Worm (Caenorhabditis elegans) whole organism, L1 larva: Measurements from ENCODE around the gene F25G6.1.

ENCODE experiments used
- C04F5.9 ChIP-seq: sonication (generic microtip); optimal IDR thresholded peaks from 2 replicates; lab custom pipeline; 2016; ENCODE audit warnings: missing genetic modification characterization, missing compliant biosample characterization
- C34B4.2 ChIP-seq: sonication (generic microtip); optimal IDR thresholded peaks from 2 replicates; lab custom pipeline; 2017; ENCODE audit warnings: mild to moderate bottlenecking, missing genetic modification characterization, missing compliant biosample characterization
- aha-1 ChIP-seq: fragments of 150-350 bp; optimal IDR thresholded peaks from 2 replicates; lab custom pipeline; 2014; ENCODE audit warnings: missing biosample characterization, missing genetic modification characterization
- alr-1 ChIP-seq: fragments of 200-800 bp; sonication (Bioruptor generic); optimal IDR thresholded peaks from 2 replicates; lab custom pipeline; 2018; ENCODE audit warnings: borderline replicate concordance, mild to moderate bottlenecking, missing genetic modification characterization, missing compliant biosample characterization
- blmp-1 ChIP-seq: fragments of 150-350 bp; optimal IDR thresholded peaks from 2 replicates; lab custom pipeline; 2014; ENCODE audit warnings: missing biosample characterization, missing genetic modification characterization
- ceh-88 ChIP-seq: fragments of 200-800 bp; sonication (Bioruptor generic); IDR thresholded peaks from 2 replicates; pipeline ENCODE4 v1.3.6; 2022; ENCODE audit warnings: missing genetic modification characterization, missing compliant biosample characterization
- ceh-90 ChIP-seq: sonication (generic microtip); optimal IDR thresholded peaks from 2 replicates; lab custom pipeline; 2016; ENCODE audit warnings: missing genetic modification characterization, missing compliant biosample characterization
- dpl-1 ChIP-seq, 3 experiments: fragments of 150-350 bp in 2 of 3; sonication (generic microtip) in 1 of 3; optimal IDR thresholded peaks; 2 replicates each; lab custom pipeline; 2014 to 2017; ENCODE audit warnings: missing biosample characterization in 3 of 3, missing genetic modification characterization in 3 of 3, missing genetic modification reagents in 3 of 3
- efl-1 ChIP-seq, 4 experiments: fragments of 150-350 bp; optimal IDR thresholded peaks in 3 of 4; peaks in 1 of 4; 1 replicate in 1 of 4; 2 replicates in 3 of 4; lab custom pipeline; 2014; ENCODE audit warnings: missing biosample characterization in 2 of 4, missing genetic modification characterization in 2 of 4, missing genetic modification reagents in 2 of 4
- egl-27 ChIP-seq, 2 experiments: fragments of 150-350 bp in 1 of 2; sonication (generic microtip); optimal IDR thresholded peaks; 3 replicates each; lab custom pipeline; 2017 to 2018; ENCODE audit warnings: missing biosample characterization in 2 of 2, missing genetic modification characterization in 2 of 2, missing genetic modification reagents in 2 of 2
- elt-2 ChIP-seq: sonication (generic microtip); optimal IDR thresholded peaks from 2 replicates; lab custom pipeline; 2016; ENCODE audit warnings: missing genetic modification characterization, mild to moderate bottlenecking, inconsistent platforms, missing compliant biosample characterization, missing genetic modification reagents
- elt-3 ChIP-seq, 6 experiments: fragments of 150-350 bp in 1 of 6; sonication (generic microtip); optimal IDR thresholded peaks; 2 replicates each; lab custom pipeline; 2017 to 2018; ENCODE audit warnings: missing biosample characterization in 6 of 6, missing genetic modification characterization in 6 of 6, inconsistent platforms in 1 of 6
- ets-5 ChIP-seq: fragments of 200-800 bp; sonication (Bioruptor generic); IDR thresholded peaks from 2 replicates; pipeline ENCODE4 v1.3.6; 2022; ENCODE audit warnings: missing genetic modification characterization, missing compliant biosample characterization
- fkh-10 ChIP-seq: sonication (generic microtip); optimal IDR thresholded peaks from 2 replicates; lab custom pipeline; 2017; ENCODE audit warnings: missing biosample characterization, missing genetic modification reagents, missing genetic modification characterization
- fkh-8 ChIP-seq: sonication (generic microtip); optimal IDR thresholded peaks from 2 replicates; lab custom pipeline; 2016; ENCODE audit warnings: mild to moderate bottlenecking, missing genetic modification characterization, missing compliant biosample characterization
- fos-1 ChIP-seq: fragments of 150-350 bp; optimal IDR thresholded peaks from 2 replicates; lab custom pipeline; 2014; ENCODE audit warnings: missing biosample characterization, missing genetic modification characterization
- irx-1 ChIP-seq: sonication (generic microtip); optimal IDR thresholded peaks from 2 replicates; lab custom pipeline; 2016; ENCODE audit warnings: missing genetic modification characterization, missing compliant biosample characterization
- jun-1 ChIP-seq: fragments of 150-350 bp; optimal IDR thresholded peaks from 2 replicates; lab custom pipeline; 2014; ENCODE audit warnings: missing biosample characterization, missing genetic modification reagents, missing genetic modification characterization
- lin-14 ChIP-seq: fragments of 200-800 bp; sonication (Bioruptor generic); optimal IDR thresholded peaks from 2 replicates; lab custom pipeline; 2018; ENCODE audit warnings: mild to moderate bottlenecking, missing genetic modification characterization, moderate library complexity, missing compliant biosample characterization
- lin-35 ChIP-seq, 2 experiments: fragments of 150-350 bp; optimal IDR thresholded peaks; 2 replicates each; lab custom pipeline; 2014; ENCODE audit warnings: missing biosample characterization in 2 of 2, missing genetic modification characterization in 2 of 2, missing genetic modification reagents in 2 of 2
- lin-39 ChIP-seq: fragments of 150-350 bp; optimal IDR thresholded peaks from 2 replicates; lab custom pipeline; 2014; ENCODE audit warnings: missing biosample characterization, missing genetic modification reagents, missing genetic modification characterization
- lir-3 ChIP-seq: sonication (generic microtip); optimal IDR thresholded peaks from 2 replicates; lab custom pipeline; 2016; ENCODE audit warnings: mild to moderate bottlenecking, missing genetic modification characterization, moderate library complexity, missing compliant biosample characterization; ENCODE audit not compliant: poor library complexity
- lsy-2 ChIP-seq, 2 experiments: fragments of 150-350 bp; optimal IDR thresholded peaks; 2 replicates each; lab custom pipeline; 2014; ENCODE audit warnings: missing biosample characterization in 2 of 2, missing genetic modification characterization in 2 of 2
- mab-9 ChIP-seq: fragments of 200-800 bp; sonication (Bioruptor generic); IDR thresholded peaks from 2 replicates; pipeline ENCODE4 v1.3.6; 2022; ENCODE audit warnings: missing genetic modification reagents, missing genetic modification characterization, missing compliant biosample characterization
- mdl-1 ChIP-seq, 2 experiments: fragments of 150-350 bp; optimal IDR thresholded peaks; 2 replicates each; lab custom pipeline; 2014 to 2017; ENCODE audit warnings: missing biosample characterization in 2 of 2, missing genetic modification characterization in 2 of 2, inconsistent platforms in 1 of 2
- mef-2 ChIP-seq: fragments of 150-350 bp; optimal IDR thresholded peaks from 2 replicates; lab custom pipeline; 2014; ENCODE audit warnings: missing biosample characterization, missing genetic modification characterization
- mep-1 ChIP-seq: fragments of 150-350 bp; optimal IDR thresholded peaks from 2 replicates; lab custom pipeline; 2014; ENCODE audit warnings: missing biosample characterization, missing genetic modification characterization
- nhr-12 ChIP-seq: sonication (generic microtip); optimal IDR thresholded peaks from 2 replicates; lab custom pipeline; 2017; ENCODE audit warnings: missing biosample characterization, missing genetic modification characterization
- nhr-20 ChIP-seq: sonication (generic microtip); optimal IDR thresholded peaks from 2 replicates; lab custom pipeline; 2016; ENCODE audit warnings: mild to moderate bottlenecking, missing genetic modification characterization, missing compliant biosample characterization
- nhr-237 ChIP-seq: fragments of 150-350 bp; optimal IDR thresholded peaks from 2 replicates; lab custom pipeline; 2014; ENCODE audit warnings: missing biosample characterization, missing genetic modification characterization
- nhr-71 ChIP-seq: sonication (generic microtip); optimal IDR thresholded peaks from 2 replicates; lab custom pipeline; 2016; ENCODE audit warnings: mild to moderate bottlenecking, missing genetic modification characterization, moderate library complexity, missing compliant biosample characterization
- nhr-84 ChIP-seq: sonication (generic microtip); optimal IDR thresholded peaks from 2 replicates; lab custom pipeline; 2017; ENCODE audit warnings: missing biosample characterization, missing genetic modification characterization
- nhr-85 ChIP-seq: sonication (generic microtip); peaks from one replicate; lab custom pipeline; 2016; ENCODE audit warnings: missing genetic modification characterization, inconsistent platforms, missing compliant biosample characterization
- nhr-90 ChIP-seq: sonication (generic microtip); optimal IDR thresholded peaks from 2 replicates; lab custom pipeline; 2016; ENCODE audit warnings: mild to moderate bottlenecking, missing genetic modification characterization, missing compliant biosample characterization; ENCODE audit not compliant: poor library complexity
- pqm-1 ChIP-seq: sonication (generic microtip); optimal IDR thresholded peaks from 3 replicates; lab custom pipeline; 2017; ENCODE audit warnings: missing biosample characterization, missing genetic modification characterization
- snpc-4 ChIP-seq: fragments of 150-350 bp; optimal IDR thresholded peaks from 2 replicates; lab custom pipeline; 2014; ENCODE audit warnings: missing biosample characterization, missing genetic modification characterization
- sox-4 ChIP-seq: sonication (generic microtip); optimal IDR thresholded peaks from 2 replicates; lab custom pipeline; 2016; ENCODE audit warnings: missing genetic modification characterization, missing compliant biosample characterization
- sptf-1 ChIP-seq: fragments of 150-350 bp; optimal IDR thresholded peaks from 2 replicates; lab custom pipeline; 2014; ENCODE audit warnings: missing biosample characterization, missing genetic modification characterization
- swsn-7 ChIP-seq: sonication (generic microtip); optimal IDR thresholded peaks from 2 replicates; lab custom pipeline; 2016; ENCODE audit warnings: missing genetic modification characterization, missing compliant biosample characterization
- tbx-2 ChIP-seq: sonication (generic microtip); optimal IDR thresholded peaks from 2 replicates; lab custom pipeline; 2016; ENCODE audit warnings: missing genetic modification characterization, missing compliant biosample characterization
- unc-30 ChIP-seq: sonication (generic microtip); optimal IDR thresholded peaks from 2 replicates; lab custom pipeline; 2017; ENCODE audit warnings: missing biosample characterization, missing genetic modification characterization
- unc-62 ChIP-seq: fragments of 150-350 bp; optimal IDR thresholded peaks from 2 replicates; lab custom pipeline; 2014; ENCODE audit warnings: missing biosample characterization, missing genetic modification reagents, missing genetic modification characterization
- unc-86 ChIP-seq: sonication (generic microtip); optimal IDR thresholded peaks from 2 replicates; lab custom pipeline; 2016; ENCODE audit warnings: missing genetic modification characterization, missing compliant biosample characterization
- unc-98 ChIP-seq: fragments of 200-800 bp; sonication (Bioruptor generic); IDR thresholded peaks from 2 replicates; pipeline ENCODE4 v1.3.6; 2022; ENCODE audit warnings: missing genetic modification characterization, missing compliant biosample characterization
- zag-1 ChIP-seq: fragments of 150-350 bp; optimal IDR thresholded peaks from 2 replicates; lab custom pipeline; 2014; ENCODE audit warnings: missing biosample characterization, missing genetic modification characterization
- ztf-4 ChIP-seq: fragments of 150-350 bp; optimal IDR thresholded peaks from 2 replicates; lab custom pipeline; 2014; ENCODE audit warnings: missing biosample characterization, missing genetic modification characterization

F25G6.1 gene

ce11 chrV:8602638-8603037 is 27.8 kb downstream of the F25G6.1 start, which contains the start of gene F41E6.15:
TSS of gene F41E6.15 (minus strand) at chrV:8602738.
- TF ChIP-seq ztf-4 (tag; lab: Kevin White, UChicago) (no peak), ceh-90 (tag; lab: Kevin White, UChicago) (no peak), lin-39 (tag; lab: Kevin White, UChicago) (no peak), unc-86 (tag; lab: Kevin White, UChicago) (no peak), unc-98 (GFP tag; lab: Robert Waterston, UW) (no peak), nhr-12 (tag; lab: Kevin White, UChicago) (no peak), tbx-2 (tag; lab: Kevin White, UChicago) (no peak), lsy-2 (tag; optimal IDR thresholded peaks at IDR 0.05; lab: Kevin White, UChicago) (no peak), pqm-1 (tag; lab: Kevin White, UChicago) (no peak), fkh-8 (tag; lab: Kevin White, UChicago) (no peak), efl-1 (optimal IDR thresholded peaks at IDR 0.05; lab: Kevin White, UChicago) (no peak), efl-1 (GFP tag; optimal IDR thresholded peaks at IDR 0.05 in 1 of 2; lab: Kevin White, UChicago) (no peak), C34B4.2 (no peak), unc-30 (tag; lab: Kevin White, UChicago) (no peak), mab-9 (GFP tag; lab: Robert Waterston, UW) (no peak), fkh-10 (no peak), alr-1 (tag; lab: Kevin White, UChicago) (no peak), nhr-84 (tag; lab: Kevin White, UChicago) (no peak), sptf-1 (tag; lab: Kevin White, UChicago) (no peak), mef-2 (tag; lab: Kevin White, UChicago) (no peak)

ce11 chrV:8603272-8603671 is 28.4 kb downstream of the F25G6.1 start, which contains the start of gene F41E6.5:
TSS of gene F41E6.5 (plus strand) at chrV:8603480.
- TF ChIP-seq mdl-1 (tag; optimal IDR thresholded peaks at IDR 0.05; lab: Kevin White, UChicago): peak in 1 of 2 experiments; percentile 4
- TF ChIP-seq C04F5.9 (tag; lab: Kevin White, UChicago): no peak
- TF ChIP-seq elt-2 (tag; lab: Kevin White, UChicago): peak; percentile 41
- TF ChIP-seq sox-4 (tag; lab: Kevin White, UChicago): no peak
- no peak for TF ChIP-seq nhr-84 (tag; lab: Kevin White, UChicago)
- TF ChIP-seq lin-14: peak; percentile 8
- TF ChIP-seq swsn-7 (tag; lab: Kevin White, UChicago): no peak
- TF ChIP-seq elt-3 (tag; optimal IDR thresholded peaks at IDR 0.05; lab: Kevin White, UChicago): peak in 3 of 6 experiments; percentile 12 to 91 (median 24)
- TF ChIP-seq ceh-88 (GFP tag; lab: Robert Waterston, UW): no peak
- TF ChIP-seq unc-62 (GFP tag; lab: Kevin White, UChicago): no peak
- no peak for TF ChIP-seq fos-1 (tag; lab: Kevin White, UChicago)
- TF ChIP-seq blmp-1 (tag; lab: Kevin White, UChicago): peak; percentile 23
- no peak for TF ChIP-seq sptf-1 (tag; lab: Kevin White, UChicago)
- TF ChIP-seq lin-35 (GFP tag; optimal IDR thresholded peaks at IDR 0.05; lab: Kevin White, UChicago): peak in 1 of 2 experiments; percentile 26
- TF ChIP-seq nhr-85 (tag; lab: Kevin White, UChicago): peak; percentile 66
- TF ChIP-seq nhr-71 (tag; lab: Kevin White, UChicago): peak; percentile 2
- TF ChIP-seq, all 84 proteins: peak for 8

- peak; percentile 80 for TF ChIP-seq mep-1 (tag; lab: Kevin White, UChicago)
- peak; percentile 84 to 89 for TF ChIP-seq efl-1 (optimal IDR thresholded peaks at IDR 0.05; lab: Kevin White, UChicago)
- peak; percentile 68 to 96 for TF ChIP-seq efl-1 (GFP tag; optimal IDR thresholded peaks at IDR 0.05 in 1 of 2; lab: Kevin White, UChicago)
- peak; percentile 83 for TF ChIP-seq zag-1 (tag; lab: Kevin White, UChicago)
- TF ChIP-seq sox-4 (tag; lab: Kevin White, UChicago): peak; percentile 76
- peak; percentile 22 for TF ChIP-seq aha-1 (tag; lab: Kevin White, UChicago)
- TF ChIP-seq swsn-7 (tag; lab: Kevin White, UChicago): peak; percentile 94
- TF ChIP-seq ets-5 (GFP tag; lab: Robert Waterston, UW): no peak
- peak; percentile 29 for TF ChIP-seq C04F5.9 (tag; lab: Kevin White, UChicago)
- TF ChIP-seq lir-3 (tag; lab: Kevin White, UChicago): peak; percentile 60
- peak; percentile 84 for TF ChIP-seq nhr-237 (tag; lab: Kevin White, UChicago)
- TF ChIP-seq alr-1 (tag; lab: Kevin White, UChicago): no peak
- TF ChIP-seq irx-1 (tag; lab: Kevin White, UChicago): peak; percentile 79
- peak; percentile 73 to 82 (median 81) for TF ChIP-seq dpl-1 (GFP tag; optimal IDR thresholded peaks at IDR 0.05; lab: Kevin White, UChicago)
- peak; percentile 87 to 90 for TF ChIP-seq lin-35 (GFP tag; optimal IDR thresholded peaks at IDR 0.05; lab: Kevin White, UChicago)
- peak; percentile 52 to 57 for TF ChIP-seq egl-27 (tag; optimal IDR thresholded peaks at IDR 0.05; lab: Kevin White, UChicago)
- peak; percentile 74 for TF ChIP-seq snpc-4 (tag; lab: Kevin White, UChicago)
- peak; percentile 98 for TF ChIP-seq fkh-8 (tag; lab: Kevin White, UChicago)
- TF ChIP-seq jun-1 (tag; lab: Kevin White, UChicago): peak; percentile 96
- peak; percentile 77; the same call in 1 of the 2 replicates for TF ChIP-seq ceh-88 (GFP tag; lab: Robert Waterston, UW)
- TF ChIP-seq nhr-20: peak; percentile 96
- TF ChIP-seq nhr-71 (tag; lab: Kevin White, UChicago): peak; percentile 98
- peak; percentile 86 for TF ChIP-seq nhr-90 (tag; lab: Kevin White, UChicago)
Measured at ce11 chrV:8606099-8606696, 31.3 kb downstream of the F25G6.1 start, which contains the start of gene vps-60. TSS of gene vps-60 (minus strand) at chrV:8606128.
